Fruit fly (Drosophila melanogaster) whole organism, embryonic: ENCODE results near the gene hdly.

Source experiments
- Abd-B ChIP-seq: fragments of 200-800 bp; sonication (Bioruptor generic); optimal IDR thresholded peaks from 2 replicates; lab custom pipeline; 2018; ENCODE audit warnings: missing biosample characterization, mild to moderate bottlenecking, missing genetic modification characterization, moderate library complexity
- Awh ChIP-seq: fragments of 200-800 bp; sonication (Bioruptor generic); IDR thresholded peaks from 2 replicates; pipeline ENCODE4, ENCODE4 v1.3.6; 2022; ENCODE audit warnings: missing biosample characterization, missing genetic modification characterization
- B-H2 ChIP-seq: fragments of 200-800 bp; sonication (Bioruptor generic); optimal IDR thresholded peaks from 2 replicates; lab custom pipeline; 2018; ENCODE audit warnings: missing biosample characterization, mild to moderate bottlenecking, missing genetic modification characterization
- CG11695 ChIP-seq: fragments of 200-800 bp; sonication (Bioruptor generic); IDR thresholded peaks from 3 replicates; pipeline ENCODE4 v1.3.6; 2022; ENCODE audit warnings: missing biosample characterization, missing genetic modification characterization
- CG14014 ChIP-seq: fragments of 200-800 bp; sonication (Bioruptor generic); IDR thresholded peaks from 2 replicates; pipeline ENCODE4 v1.3.6; 2022; ENCODE audit warnings: missing biosample characterization, missing genetic modification characterization
- CG17385 ChIP-seq: fragments of 200-800 bp; sonication (Bioruptor generic); optimal IDR thresholded peaks from 3 replicates; lab custom pipeline; 2018; ENCODE audit warnings: missing biosample characterization, mild to moderate bottlenecking, missing genetic modification characterization
- CG18619 ChIP-seq: fragments of 200-800 bp; sonication (Bioruptor generic); optimal IDR thresholded peaks from 3 replicates; lab custom pipeline; 2017; ENCODE audit warnings: missing biosample characterization, mild to moderate bottlenecking, missing genetic modification characterization
- CG2116 ChIP-seq: fragments of 200-800 bp; sonication (Bioruptor generic); optimal IDR thresholded peaks from 3 replicates; lab custom pipeline; 2018; ENCODE audit warnings: missing biosample characterization, mild to moderate bottlenecking, missing genetic modification characterization
- CG2199 ChIP-seq: fragments of 200-800 bp; sonication (Bioruptor generic); IDR thresholded peaks from 3 replicates; pipeline ENCODE4 v1.3.6; 2022; ENCODE audit warnings: missing biosample characterization, missing genetic modification characterization
- CG31388 ChIP-seq: fragments of 200-800 bp; sonication (Bioruptor generic); optimal IDR thresholded peaks from 2 replicates; lab custom pipeline; 2016; ENCODE audit warnings: missing biosample characterization, missing genetic modification characterization
- CG3163 ChIP-seq: fragments of 200-800 bp; sonication (Bioruptor generic); optimal IDR thresholded peaks from 3 replicates; lab custom pipeline; 2016; ENCODE audit warnings: missing biosample characterization, missing genetic modification characterization
- CG32532 ChIP-seq: fragments of 200-800 bp; sonication (Bioruptor generic); IDR thresholded peaks from 2 replicates; pipeline ENCODE4 v1.3.6; 2022; ENCODE audit warnings: missing biosample characterization, missing genetic modification characterization
- CG6689 ChIP-seq: fragments of 200-800 bp; sonication (Bioruptor generic); IDR thresholded peaks from 2 replicates; pipeline ENCODE4 v1.3.6; 2022; ENCODE audit warnings: missing biosample characterization, missing genetic modification characterization
- CG6765 ChIP-seq: fragments of 200-800 bp; sonication (Bioruptor generic); optimal IDR thresholded peaks from 3 replicates; lab custom pipeline; 2017; ENCODE audit warnings: missing biosample characterization, mild to moderate bottlenecking, missing genetic modification characterization
- CG8388 ChIP-seq: fragments of 200-800 bp; sonication (Bioruptor generic); optimal IDR thresholded peaks from 2 replicates; lab custom pipeline; 2019; ENCODE audit warnings: missing biosample characterization, mild to moderate bottlenecking, missing genetic modification characterization, moderate library complexity
- CG8478 ChIP-seq: fragments of >200 bp; optimal IDR thresholded peaks from 2 replicates; lab custom pipeline; 2018
- CG9215 ChIP-seq: fragments of 200-800 bp; sonication (Bioruptor generic); IDR thresholded peaks from 2 replicates; pipeline ENCODE4 v1.3.6; 2022; ENCODE audit warnings: missing biosample characterization, missing genetic modification characterization
- Deaf1 ChIP-seq: fragments of 200-800 bp; optimal IDR thresholded peaks from 3 replicates; lab custom pipeline; 2019; ENCODE audit warnings: missing biosample characterization, mild to moderate bottlenecking, missing genetic modification characterization, moderate library complexity
- Dip2 ChIP-seq: fragments of 200-800 bp; sonication (Bioruptor generic); IDR thresholded peaks from 2 replicates; pipeline ENCODE4 v1.3.6; 2022; ENCODE audit warnings: missing biosample characterization, missing genetic modification characterization
- Drgx ChIP-seq: fragments of 200-800 bp; sonication (Bioruptor generic); IDR thresholded peaks from 2 replicates; pipeline ENCODE4 v1.3.6; 2022; ENCODE audit warnings: missing biosample characterization, missing genetic modification characterization
- Fer1 ChIP-seq: fragments of 200-800 bp; sonication (Bioruptor generic); optimal IDR thresholded peaks from 2 replicates; lab custom pipeline; 2017; ENCODE audit warnings: missing biosample characterization, mild to moderate bottlenecking, missing genetic modification characterization
- Gsc ChIP-seq: fragments of 200-800 bp; sonication (Bioruptor generic); IDR thresholded peaks from 2 replicates; pipeline ENCODE4 v1.3.6; 2022; ENCODE audit warnings: missing biosample characterization, missing genetic modification characterization
- NFAT ChIP-seq: fragments of 200-800 bp; sonication (Bioruptor generic); IDR thresholded peaks from 2 replicates; pipeline ENCODE4 v1.3.6; 2022; ENCODE audit warnings: missing biosample characterization, missing genetic modification characterization
- NK7.1 ChIP-seq: fragments of 200-800 bp; sonication (Bioruptor generic); optimal IDR thresholded peaks from 3 replicates; lab custom pipeline; 2016; ENCODE audit warnings: missing biosample characterization, missing genetic modification characterization
- Nf-YA ChIP-seq: fragments of 200-800 bp; sonication (Bioruptor generic); IDR thresholded peaks from 2 replicates; pipeline ENCODE4 v1.3.6; 2022; ENCODE audit warnings: missing biosample characterization, missing genetic modification characterization
- PHDP ChIP-seq: fragments of 200-800 bp; sonication (Bioruptor generic); optimal IDR thresholded peaks from 3 replicates; lab custom pipeline; 2018; ENCODE audit warnings: missing biosample characterization, mild to moderate bottlenecking, missing genetic modification characterization, moderate library complexity
- Rfx ChIP-seq: fragments of 200-800 bp; sonication (Bioruptor generic); IDR thresholded peaks from 2 replicates; pipeline ENCODE4 v1.3.6; 2022; ENCODE audit warnings: missing biosample characterization, missing genetic modification characterization
- Side ChIP-seq: fragments of 200-800 bp; sonication (Bioruptor generic); optimal IDR thresholded peaks from 2 replicates; lab custom pipeline; 2016; ENCODE audit warnings: missing biosample characterization, missing genetic modification characterization
- Stat92E ChIP-seq, 3 experiments: fragments of >200 bp in 2 of 3; fragments of 200-800 bp in 1 of 3; sonication (Bioruptor generic) in 1 of 3; optimal IDR thresholded peaks; 2 replicates each; lab custom pipeline; 2017 to 2019; ENCODE audit warnings: missing biosample characterization in 3 of 3, missing genetic modification characterization in 3 of 3, mild to moderate bottlenecking in 1 of 3, moderate library complexity in 1 of 3
- Tbp ChIP-seq: fragments of >200 bp; optimal IDR thresholded peaks from 2 replicates; lab custom pipeline; 2018; ENCODE audit warnings: missing biosample characterization, missing genetic modification characterization
- Vsx1 ChIP-seq: fragments of 200-800 bp; sonication (Bioruptor generic); optimal IDR thresholded peaks from 2 replicates; lab custom pipeline; 2017; ENCODE audit warnings: missing biosample characterization, mild to moderate bottlenecking, missing genetic modification characterization, missing genetic modification reagents
- amos ChIP-seq: fragments of 200-800 bp; sonication (Bioruptor generic); IDR thresholded peaks from 2 replicates; pipeline ENCODE4 v1.3.6; 2022; ENCODE audit warnings: missing biosample characterization, missing genetic modification characterization; ENCODE audit not compliant: partially characterized antibody
- bowl ChIP-seq: fragments of 200-800 bp; sonication (Bioruptor generic); IDR thresholded peaks from 2 replicates; pipeline ENCODE4 v1.3.6; 2022; ENCODE audit warnings: missing biosample characterization, missing genetic modification characterization
- cas ChIP-seq: fragments of 200-800 bp; sonication (Bioruptor generic); IDR thresholded peaks from 2 replicates; pipeline ENCODE4 v1.3.6; 2022; ENCODE audit warnings: missing biosample characterization, missing genetic modification characterization
- dmrt99B ChIP-seq: fragments of 200-800 bp; sonication (Bioruptor generic); optimal IDR thresholded peaks from 2 replicates; lab custom pipeline; 2018; ENCODE audit warnings: missing biosample characterization, mild to moderate bottlenecking, missing genetic modification characterization, moderate library complexity
- dpn ChIP-seq, 2 experiments: fragments of 200-800 bp; sonication (Bioruptor generic); optimal IDR thresholded peaks; 3 replicates each; lab custom pipeline; 2016; ENCODE audit warnings: missing biosample characterization in 2 of 2, missing genetic modification characterization in 2 of 2
- fd64A ChIP-seq: fragments of 200-800 bp; sonication (Bioruptor generic); optimal IDR thresholded peaks from 3 replicates; lab custom pipeline; 2018; ENCODE audit warnings: missing biosample characterization, mild to moderate bottlenecking, missing genetic modification characterization
- gce ChIP-seq: fragments of 200-800 bp; sonication (Bioruptor generic); IDR thresholded peaks from 3 replicates; pipeline ENCODE4 v1.3.6; 2022; ENCODE audit warnings: missing biosample characterization, missing genetic modification characterization
- gro ChIP-seq: fragments of 200-800 bp; sonication (Bioruptor generic); optimal IDR thresholded peaks from 2 replicates; lab custom pipeline; 2016; ENCODE audit warnings: missing biosample characterization, missing genetic modification characterization
- hkb ChIP-seq, 2 experiments: fragments of 200-800 bp in 1 of 2; fragments of >200 bp in 1 of 2; sonication (Bioruptor generic) in 1 of 2; IDR thresholded peaks in 1 of 2; optimal IDR thresholded peaks in 1 of 2; 2 replicates each; pipeline versions ENCODE4 v1.3.6 to Lab custom; 2017 to 2022; ENCODE audit warnings: missing biosample characterization in 1 of 2, missing genetic modification characterization in 1 of 2
- lab ChIP-seq: fragments of 200-800 bp; sonication (Bioruptor generic); optimal IDR thresholded peaks from 3 replicates; lab custom pipeline; 2017; ENCODE audit warnings: missing biosample characterization, missing genetic modification characterization, mild to moderate bottlenecking, moderate library complexity, missing genetic modification reagents
- lbe ChIP-seq: fragments of 200-800 bp; sonication (Bioruptor generic); optimal IDR thresholded peaks from 2 replicates; lab custom pipeline; 2016; ENCODE audit warnings: missing biosample characterization, mild to moderate bottlenecking, missing genetic modification characterization
- mirr ChIP-seq: fragments of 200-800 bp; sonication (Bioruptor generic); optimal IDR thresholded peaks from 3 replicates; lab custom pipeline; 2018; ENCODE audit warnings: missing biosample characterization, mild to moderate bottlenecking, missing genetic modification characterization
- nau ChIP-seq: fragments of 200-800 bp; sonication (Bioruptor generic); optimal IDR thresholded peaks from 3 replicates; lab custom pipeline; 2017; ENCODE audit warnings: missing biosample characterization, mild to moderate bottlenecking, missing genetic modification characterization, missing genetic modification reagents
- nom ChIP-seq: fragments of 200-800 bp; sonication (Bioruptor generic); optimal IDR thresholded peaks from 2 replicates; lab custom pipeline; 2017; ENCODE audit warnings: missing biosample characterization, missing genetic modification characterization, mild to moderate bottlenecking, moderate library complexity, missing genetic modification reagents
- psq ChIP-seq: fragments of 200-800 bp; sonication (Bioruptor generic); optimal IDR thresholded peaks from 2 replicates; lab custom pipeline; 2017; ENCODE audit warnings: missing biosample characterization, missing genetic modification characterization
- ranshi ChIP-seq: fragments of 200-800 bp; sonication (Bioruptor generic); IDR thresholded peaks from 2 replicates; pipeline ENCODE4 v1.3.6; 2022; ENCODE audit warnings: missing biosample characterization, missing genetic modification characterization
- schlank ChIP-seq: fragments of 200-800 bp; sonication (Bioruptor generic); optimal IDR thresholded peaks from 2 replicates; lab custom pipeline; 2018; ENCODE audit warnings: missing biosample characterization, mild to moderate bottlenecking, missing genetic modification characterization
- seq ChIP-seq: fragments of 200-800 bp; sonication (Bioruptor generic); IDR thresholded peaks from 2 replicates; pipeline ENCODE4 v1.3.6; 2022; ENCODE audit warnings: missing biosample characterization, missing genetic modification characterization
- wdn ChIP-seq: fragments of 200-800 bp; sonication (Bioruptor generic); IDR thresholded peaks from 2 replicates; pipeline ENCODE4 v1.3.6; 2022; ENCODE audit warnings: missing biosample characterization, missing genetic modification characterization

Gene hdly

dm6 chr3R:20914103-20914502 lies at the start of gene hdly:
TSS of gene hdly (plus strand) at chr3R:20914296.
- TF ChIP-seq dpn (GFP tag; optimal IDR thresholded peaks at IDR 0.05; lab: Kevin White, UChicago): peak in 1 of 2 experiments; percentile 10
- TF ChIP-seq CG9215 (GFP tag; lab: Robert Waterston, UW): no peak
- TF ChIP-seq cas: no peak
- no peak for TF ChIP-seq CG18619
- 0 out of 2 replicates have a peak, but pooled peaks have one; percentile 6 for TF ChIP-seq NFAT (GFP tag; lab: Robert Waterston, UW)
- TF ChIP-seq PHDP (tag; lab: Kevin White, UChicago): no peak
- TF ChIP-seq Rfx (GFP tag; lab: Robert Waterston, UW): peak; percentile 36; the same call in 1 of the 2 replicates
- TF ChIP-seq CG11695 (GFP tag; lab: Robert Waterston, UW): 0 out of 3 replicates have a peak, but pooled peaks have one; percentile 27
- TF ChIP-seq Gsc (GFP tag; lab: Robert Waterston, UW): no peak
- TF ChIP-seq NK7.1 (GFP tag; lab: Kevin White, UChicago): peak; percentile 20
- TF ChIP-seq Deaf1: peak; percentile 42
- peak; percentile 12 for TF ChIP-seq dmrt99B (tag; lab: Kevin White, UChicago)
- TF ChIP-seq lbe (GFP tag; lab: Kevin White, UChicago): peak; percentile 92
- 0 out of 3 replicates have a peak, but pooled peaks have one; percentile 8 for TF ChIP-seq gce
- peak; percentile 99 for TF ChIP-seq Drgx (GFP tag; lab: Robert Waterston, UW)
- TF ChIP-seq CG3163: peak; percentile 91
- peak; percentile 62 for TF ChIP-seq lab (GFP tag; lab: Kevin White, UChicago)
- TF ChIP-seq psq (GFP tag; lab: Kevin White, UChicago): no peak
- no peak for TF ChIP-seq CG8388 (GFP tag; lab: Kevin White, UChicago)
- TF ChIP-seq hkb (optimal IDR thresholded peaks at IDR 0.05; lab: Kevin White, UChicago): no peak
- TF ChIP-seq hkb (GFP tag; IDR thresholded peaks at IDR 0.05; lab: Robert Waterston, UW): 0 out of 2 replicates have a peak, but pooled peaks have one; percentile 38
- peak; percentile 10; the same call in 1 of the 2 replicates for TF ChIP-seq ranshi (GFP tag; lab: Robert Waterston, UW)
- peak; percentile 46; the same call in 1 of the 2 replicates for TF ChIP-seq Nf-YA (GFP tag; lab: Robert Waterston, UW)
- TF ChIP-seq Abd-B (GFP tag; lab: Kevin White, UChicago): no peak
- 0 out of 2 replicates have a peak, but pooled peaks have one; percentile 35 for TF ChIP-seq Awh (GFP tag; lab: Robert Waterston, UW)
- no peak for TF ChIP-seq Tbp
- no peak for TF ChIP-seq Side (GFP tag; lab: Kevin White, UChicago)
- no peak; the same call in 1 of the 2 replicates for TF ChIP-seq amos
- no peak for TF ChIP-seq fd64A (GFP tag; lab: Kevin White, UChicago)
- TF ChIP-seq schlank (tag; lab: Kevin White, UChicago): peak; percentile 27
- TF ChIP-seq Fer1 (GFP tag; lab: Kevin White, UChicago): peak; percentile 30
- no peak for TF ChIP-seq CG2199 (GFP tag; lab: Robert Waterston, UW)
- 0 out of 2 replicates have a peak, but pooled peaks have one; percentile 14 for TF ChIP-seq bowl (GFP tag; lab: Robert Waterston, UW)
- no peak for TF ChIP-seq wdn
- peak; percentile 30 for TF ChIP-seq gro
- TF ChIP-seq nau (GFP tag; lab: Kevin White, UChicago): peak; percentile 24
- TF ChIP-seq CG17385 (GFP tag; lab: Kevin White, UChicago): peak; percentile 20
- TF ChIP-seq Dip2 (GFP tag; lab: Robert Waterston, UW): no peak
- TF ChIP-seq CG6689 (GFP tag; lab: Robert Waterston, UW): no peak
- 0 out of 2 replicates have a peak, but pooled peaks have one; percentile 14 for TF ChIP-seq seq
- peak; percentile 41; the same call in 1 of the 2 replicates for TF ChIP-seq CG32532 (GFP tag; lab: Robert Waterston, UW)
- TF ChIP-seq CG2116 (GFP tag; lab: Kevin White, UChicago): no peak
- peak; percentile 67 for TF ChIP-seq B-H2 (GFP tag; lab: Kevin White, UChicago)
- peak; percentile 100 for TF ChIP-seq nom (GFP tag; lab: Kevin White, UChicago)
- TF ChIP-seq mirr (GFP tag; lab: Kevin White, UChicago): peak; percentile 75
- peak; percentile 14 for TF ChIP-seq Vsx1
- TF ChIP-seq CG6765 (GFP tag; lab: Kevin White, UChicago): peak; percentile 24
- TF ChIP-seq Stat92E (GFP tag; optimal IDR thresholded peaks at IDR 0.05; lab: Kevin White, UChicago): peak in 1 of 3 experiments; percentile 32
- no peak for TF ChIP-seq CG31388
- peak; percentile 45; the same call in 1 of the 2 replicates for TF ChIP-seq CG14014 (GFP tag; lab: Robert Waterston, UW)
- TF ChIP-seq CG8478 (lab: Kevin White, UChicago): no peak
